Worm (Caenorhabditis elegans) whole organism, L1 larva: ENCODE measurements around the gene crn-3.

Source experiments
- C16A3.4 ChIP-seq: fragments of 150-350 bp; optimal IDR thresholded peaks from 2 replicates; lab custom pipeline; 2014; ENCODE audit warnings: missing biosample characterization, missing genetic modification characterization
- C34B4.2 ChIP-seq: sonication (generic microtip); optimal IDR thresholded peaks from 2 replicates; lab custom pipeline; 2017; ENCODE audit warnings: mild to moderate bottlenecking, missing genetic modification characterization, missing compliant biosample characterization
- F16B12.6 ChIP-seq: fragments of 150-350 bp; optimal IDR thresholded peaks from 2 replicates; lab custom pipeline; 2014; ENCODE audit warnings: missing biosample characterization, missing genetic modification characterization
- Y116A8C.19 ChIP-seq: sonication (generic microtip); optimal IDR thresholded peaks from 2 replicates; lab custom pipeline; 2016; ENCODE audit warnings: missing compliant biosample characterization, missing genetic modification characterization, borderline replicate concordance
- aha-1 ChIP-seq: fragments of 150-350 bp; optimal IDR thresholded peaks from 2 replicates; lab custom pipeline; 2014; ENCODE audit warnings: missing biosample characterization, missing genetic modification characterization
- alr-1 ChIP-seq: fragments of 200-800 bp; sonication (Bioruptor generic); optimal IDR thresholded peaks from 2 replicates; lab custom pipeline; 2018; ENCODE audit warnings: borderline replicate concordance, mild to moderate bottlenecking, missing genetic modification characterization, missing compliant biosample characterization
- blmp-1 ChIP-seq: fragments of 150-350 bp; optimal IDR thresholded peaks from 2 replicates; lab custom pipeline; 2014; ENCODE audit warnings: missing biosample characterization, missing genetic modification characterization
- ceh-63 ChIP-seq: fragments of 200-800 bp; sonication (Bioruptor generic); optimal IDR thresholded peaks from 2 replicates; lab custom pipeline; 2018; ENCODE audit warnings: mild to moderate bottlenecking, missing genetic modification characterization, missing compliant biosample characterization
- ceh-90 ChIP-seq: sonication (generic microtip); optimal IDR thresholded peaks from 2 replicates; lab custom pipeline; 2016; ENCODE audit warnings: missing genetic modification characterization, missing compliant biosample characterization
- ces-1 ChIP-seq: fragments of 150-350 bp; optimal IDR thresholded peaks from 2 replicates; lab custom pipeline; 2014; ENCODE audit warnings: missing biosample characterization, missing genetic modification reagents, missing genetic modification characterization
- dsc-1 ChIP-seq: sonication (generic microtip); optimal IDR thresholded peaks from 2 replicates; lab custom pipeline; 2016; ENCODE audit warnings: mild to moderate bottlenecking, missing genetic modification characterization, missing compliant biosample characterization
- efl-1 ChIP-seq, 4 experiments: fragments of 150-350 bp; optimal IDR thresholded peaks in 3 of 4; peaks in 1 of 4; 1 replicate in 1 of 4; 2 replicates in 3 of 4; lab custom pipeline; 2014; ENCODE audit warnings: missing biosample characterization in 2 of 4, missing genetic modification characterization in 2 of 4, missing genetic modification reagents in 2 of 4
- egl-13 ChIP-seq: sonication (generic microtip); optimal IDR thresholded peaks from 2 replicates; lab custom pipeline; 2016; ENCODE audit warnings: missing genotype, missing genetic modification reagents, missing genetic modification characterization, missing compliant biosample characterization
- egl-27 ChIP-seq, 2 experiments: fragments of 150-350 bp in 1 of 2; sonication (generic microtip); optimal IDR thresholded peaks; 3 replicates each; lab custom pipeline; 2017 to 2018; ENCODE audit warnings: missing biosample characterization in 2 of 2, missing genetic modification characterization in 2 of 2, missing genetic modification reagents in 2 of 2
- fkh-10 ChIP-seq: sonication (generic microtip); optimal IDR thresholded peaks from 2 replicates; lab custom pipeline; 2017; ENCODE audit warnings: missing biosample characterization, missing genetic modification reagents, missing genetic modification characterization
- fkh-8 ChIP-seq: sonication (generic microtip); optimal IDR thresholded peaks from 2 replicates; lab custom pipeline; 2016; ENCODE audit warnings: mild to moderate bottlenecking, missing genetic modification characterization, missing compliant biosample characterization
- fos-1 ChIP-seq: fragments of 150-350 bp; optimal IDR thresholded peaks from 2 replicates; lab custom pipeline; 2014; ENCODE audit warnings: missing biosample characterization, missing genetic modification characterization
- hlh-4 ChIP-seq: sonication (generic microtip); optimal IDR thresholded peaks from 2 replicates; lab custom pipeline; 2016; ENCODE audit warnings: mild to moderate bottlenecking, missing genetic modification characterization, missing compliant biosample characterization
- hpl-2 ChIP-seq: fragments of 150-350 bp; optimal IDR thresholded peaks from 2 replicates; lab custom pipeline; 2014; ENCODE audit warnings: missing biosample characterization, missing genetic modification reagents, missing genetic modification characterization
- irx-1 ChIP-seq: sonication (generic microtip); optimal IDR thresholded peaks from 2 replicates; lab custom pipeline; 2016; ENCODE audit warnings: missing genetic modification characterization, missing compliant biosample characterization
- isw-1 ChIP-seq: fragments of 200-800 bp; sonication (Bioruptor generic); IDR thresholded peaks from 2 replicates; pipeline ENCODE4 v1.3.6; 2022; ENCODE audit warnings: missing genetic modification characterization, missing compliant biosample characterization
- jun-1 ChIP-seq: fragments of 150-350 bp; optimal IDR thresholded peaks from 2 replicates; lab custom pipeline; 2014; ENCODE audit warnings: missing biosample characterization, missing genetic modification reagents, missing genetic modification characterization
- lin-13 ChIP-seq: fragments of 150-350 bp; optimal IDR thresholded peaks from 2 replicates; lab custom pipeline; 2014; ENCODE audit warnings: missing biosample characterization, missing genetic modification reagents, missing genetic modification characterization
- lin-14 ChIP-seq: fragments of 200-800 bp; sonication (Bioruptor generic); optimal IDR thresholded peaks from 2 replicates; lab custom pipeline; 2018; ENCODE audit warnings: mild to moderate bottlenecking, missing genetic modification characterization, moderate library complexity, missing compliant biosample characterization
- lin-35 ChIP-seq, 2 experiments: fragments of 150-350 bp; optimal IDR thresholded peaks; 2 replicates each; lab custom pipeline; 2014; ENCODE audit warnings: missing biosample characterization in 2 of 2, missing genetic modification characterization in 2 of 2, missing genetic modification reagents in 2 of 2
- lin-39 ChIP-seq: fragments of 150-350 bp; optimal IDR thresholded peaks from 2 replicates; lab custom pipeline; 2014; ENCODE audit warnings: missing biosample characterization, missing genetic modification reagents, missing genetic modification characterization
- lsy-2 ChIP-seq, 2 experiments: fragments of 150-350 bp; optimal IDR thresholded peaks; 2 replicates each; lab custom pipeline; 2014; ENCODE audit warnings: missing biosample characterization in 2 of 2, missing genetic modification characterization in 2 of 2
- mab-9 ChIP-seq: fragments of 200-800 bp; sonication (Bioruptor generic); IDR thresholded peaks from 2 replicates; pipeline ENCODE4 v1.3.6; 2022; ENCODE audit warnings: missing genetic modification reagents, missing genetic modification characterization, missing compliant biosample characterization
- mdl-1 ChIP-seq, 2 experiments: fragments of 150-350 bp; optimal IDR thresholded peaks; 2 replicates each; lab custom pipeline; 2014 to 2017; ENCODE audit warnings: missing biosample characterization in 2 of 2, missing genetic modification characterization in 2 of 2, inconsistent platforms in 1 of 2
- nhr-12 ChIP-seq: sonication (generic microtip); optimal IDR thresholded peaks from 2 replicates; lab custom pipeline; 2017; ENCODE audit warnings: missing biosample characterization, missing genetic modification characterization
- nhr-20 ChIP-seq: sonication (generic microtip); optimal IDR thresholded peaks from 2 replicates; lab custom pipeline; 2016; ENCODE audit warnings: mild to moderate bottlenecking, missing genetic modification characterization, missing compliant biosample characterization
- nhr-28 ChIP-seq: fragments of 150-350 bp; optimal IDR thresholded peaks from 2 replicates; lab custom pipeline; 2014; ENCODE audit warnings: missing biosample characterization, missing genetic modification characterization
- nhr-76 ChIP-seq: sonication (generic microtip); optimal IDR thresholded peaks from 2 replicates; lab custom pipeline; 2017; ENCODE audit warnings: missing biosample characterization, missing genetic modification characterization
- nhr-84 ChIP-seq: sonication (generic microtip); optimal IDR thresholded peaks from 2 replicates; lab custom pipeline; 2017; ENCODE audit warnings: missing biosample characterization, missing genetic modification characterization
- nhr-85 ChIP-seq: sonication (generic microtip); peaks from one replicate; lab custom pipeline; 2016; ENCODE audit warnings: missing genetic modification characterization, inconsistent platforms, missing compliant biosample characterization
- nhr-90 ChIP-seq: sonication (generic microtip); optimal IDR thresholded peaks from 2 replicates; lab custom pipeline; 2016; ENCODE audit warnings: mild to moderate bottlenecking, missing genetic modification characterization, missing compliant biosample characterization; ENCODE audit not compliant: poor library complexity
- rnt-1 ChIP-seq: sonication (generic microtip); optimal IDR thresholded peaks from 2 replicates; lab custom pipeline; 2016; ENCODE audit warnings: mild to moderate bottlenecking, missing genetic modification characterization, moderate library complexity, missing compliant biosample characterization
- skn-1 ChIP-seq: fragments of 150-350 bp; optimal IDR thresholded peaks from 2 replicates; lab custom pipeline; 2014; ENCODE audit warnings: missing biosample characterization, missing genetic modification characterization
- snpc-4 ChIP-seq: fragments of 150-350 bp; optimal IDR thresholded peaks from 2 replicates; lab custom pipeline; 2014; ENCODE audit warnings: missing biosample characterization, missing genetic modification characterization
- sox-4 ChIP-seq: sonication (generic microtip); optimal IDR thresholded peaks from 2 replicates; lab custom pipeline; 2016; ENCODE audit warnings: missing genetic modification characterization, missing compliant biosample characterization
- sptf-1 ChIP-seq: fragments of 150-350 bp; optimal IDR thresholded peaks from 2 replicates; lab custom pipeline; 2014; ENCODE audit warnings: missing biosample characterization, missing genetic modification characterization
- sup-37 ChIP-seq: fragments of 200-800 bp; sonication (Bioruptor generic); optimal IDR thresholded peaks from 2 replicates; lab custom pipeline; 2018; ENCODE audit warnings: mild to moderate bottlenecking, missing genetic modification characterization, missing compliant biosample characterization
- swsn-7 ChIP-seq: sonication (generic microtip); optimal IDR thresholded peaks from 2 replicates; lab custom pipeline; 2016; ENCODE audit warnings: missing genetic modification characterization, missing compliant biosample characterization
- unc-30 ChIP-seq: sonication (generic microtip); optimal IDR thresholded peaks from 2 replicates; lab custom pipeline; 2017; ENCODE audit warnings: missing biosample characterization, missing genetic modification characterization
- unc-98 ChIP-seq: fragments of 200-800 bp; sonication (Bioruptor generic); IDR thresholded peaks from 2 replicates; pipeline ENCODE4 v1.3.6; 2022; ENCODE audit warnings: missing genetic modification characterization, missing compliant biosample characterization
- vab-15 ChIP-seq: sonication (generic microtip); optimal IDR thresholded peaks from 2 replicates; lab custom pipeline; 2017; ENCODE audit warnings: missing genotype, mild to moderate bottlenecking, missing genetic modification characterization, missing compliant biosample characterization
- zag-1 ChIP-seq: fragments of 150-350 bp; optimal IDR thresholded peaks from 2 replicates; lab custom pipeline; 2014; ENCODE audit warnings: missing biosample characterization, missing genetic modification characterization

Gene crn-3

DNA sequence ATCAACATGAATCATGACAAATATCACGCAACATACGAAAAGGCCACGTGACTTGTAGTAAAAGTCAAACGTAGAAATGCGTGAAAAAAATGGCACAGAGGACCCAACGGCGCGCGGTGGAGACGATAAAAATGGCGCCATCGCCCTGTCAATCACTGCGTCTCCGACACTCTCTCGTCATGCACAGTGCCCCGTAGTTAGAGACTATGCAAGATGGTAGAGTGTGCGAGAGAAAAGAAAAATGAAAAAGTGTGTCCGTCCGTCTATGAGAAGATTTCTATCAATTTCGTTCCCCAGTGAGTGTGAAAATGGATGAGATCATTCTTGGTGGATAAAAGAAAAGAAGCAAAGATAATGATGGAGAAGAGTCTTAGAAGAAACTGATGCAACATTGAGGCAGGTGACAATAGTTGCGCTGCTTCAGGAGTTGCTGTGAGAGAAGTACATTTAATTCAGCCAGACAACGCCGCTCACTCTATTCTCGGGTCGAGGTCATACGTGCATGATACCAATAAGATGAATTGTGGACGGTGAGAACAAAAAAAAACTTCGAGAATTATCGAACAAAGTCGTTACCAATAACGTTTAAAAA, 32.3 kb upstream of the crn-3 start (continued):
- TF ChIP-seq lin-14 (GFP tag; lab: Kevin White, UChicago) (peak; percentile 89), fkh-10 (GFP tag; lab: Kevin White, UChicago) (no peak)

DNA sequence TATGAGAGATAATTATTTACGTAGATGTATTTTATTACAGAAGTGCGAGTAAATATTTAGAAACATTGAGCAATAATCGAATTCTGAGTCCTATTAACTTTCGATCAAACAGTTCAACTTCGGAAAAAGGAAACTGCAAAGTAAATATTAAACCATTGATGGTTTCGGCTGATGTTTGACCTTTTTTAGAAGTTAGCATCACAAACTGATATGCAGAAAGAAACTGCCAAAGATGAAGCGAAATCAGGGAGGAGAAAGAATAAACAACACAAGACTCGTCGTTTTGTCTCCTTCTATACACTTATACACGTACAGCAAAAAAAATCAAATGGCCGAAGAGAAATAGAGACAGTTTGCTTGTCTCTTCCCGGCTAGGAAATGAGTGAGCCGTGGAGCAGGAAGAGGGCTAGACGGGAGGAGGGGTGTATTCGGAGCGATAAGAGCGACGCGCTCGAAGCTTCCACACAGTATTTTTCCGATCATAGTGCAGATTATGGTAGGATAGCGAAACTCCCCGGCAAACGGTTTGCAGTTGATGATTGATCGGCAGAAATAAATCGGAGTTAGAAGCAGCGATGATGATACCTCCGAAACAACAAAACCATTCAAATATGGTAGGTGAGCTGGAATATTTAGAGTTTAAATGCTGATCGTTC, 31.2 kb upstream of the crn-3 start:
- peak in 1 of 2 experiments; percentile 5 for TF ChIP-seq efl-1 (optimal IDR thresholded peaks at IDR 0.05; lab: Kevin White, UChicago)
- peak in 1 of 2 experiments; percentile 91 for TF ChIP-seq efl-1 (GFP tag; optimal IDR thresholded peaks at IDR 0.05 in 1 of 2; lab: Kevin White, UChicago)
- TF ChIP-seq lin-13 (GFP tag; lab: Kevin White, UChicago) = no peak
- TF ChIP-seq rnt-1 (tag; lab: Kevin White, UChicago) = peak; percentile 22
- no peak for TF ChIP-seq irx-1 (tag; lab: Kevin White, UChicago)
- no peak for TF ChIP-seq sptf-1 (tag; lab: Kevin White, UChicago)
- peak; percentile 12 for TF ChIP-seq jun-1
- TF ChIP-seq nhr-90 = no peak
- TF ChIP-seq lsy-2 (tag; optimal IDR thresholded peaks at IDR 0.05; lab: Kevin White, UChicago) = peak in 1 of 2 experiments; percentile 27
- TF ChIP-seq, all 84 proteins: peak for 4

- TF ChIP-seq fos-1 (peak; percentile 15), dsc-1 (tag; lab: Kevin White, UChicago) (no peak), snpc-4 (tag; lab: Kevin White, UChicago) (peak; percentile 26), sup-37 (no peak), isw-1 (GFP tag; lab: Robert Waterston, UW) (no peak), aha-1 (tag; lab: Kevin White, UChicago) (no peak), unc-98 (GFP tag; lab: Robert Waterston, UW) (no peak), nhr-85 (tag; lab: Kevin White, UChicago) (peak; percentile 97), C16A3.4 (tag; lab: Kevin White, UChicago) (peak; percentile 51), C34B4.2 (tag; lab: Kevin White, UChicago) (no peak), Y116A8C.19 (tag; lab: Kevin White, UChicago) (no peak), nhr-28 (tag; lab: Kevin White, UChicago) (no peak), F16B12.6 (no peak), alr-1 (tag; lab: Kevin White, UChicago) (no peak), irx-1 (tag; lab: Kevin White, UChicago) (peak; percentile 53), unc-30 (no peak), hlh-4 (tag; lab: Kevin White, UChicago) (no peak), ceh-90 (tag; lab: Kevin White, UChicago) (no peak), hpl-2 (no peak), egl-27 (tag; optimal IDR thresholded peaks at IDR 0.05; lab: Kevin White, UChicago) (no peak), nhr-12 (no peak), sox-4 (tag; lab: Kevin White, UChicago) (no peak), ceh-63 (no peak), fkh-8 (tag; lab: Kevin White, UChicago) (peak; percentile 8), blmp-1 (tag; lab: Kevin White, UChicago) (peak; percentile 79), egl-13 (tag; lab: Kevin White, UChicago) (no peak), nhr-76 (tag; lab: Kevin White, UChicago) (no peak), lsy-2 (tag; optimal IDR thresholded peaks at IDR 0.05; lab: Kevin White, UChicago) (peak; percentile 41 to 67), nhr-84 (tag; lab: Kevin White, UChicago) (no peak), nhr-20 (tag; lab: Kevin White, UChicago) (peak; percentile 85), vab-15 (no peak), lin-14 (GFP tag; lab: Kevin White, UChicago) (peak; percentile 79), mab-9 (GFP tag; lab: Robert Waterston, UW) (no peak), ces-1 (GFP tag; lab: Kevin White, UChicago) (no peak), swsn-7 (peak; percentile 37), skn-1 (tag; lab: Kevin White, UChicago) (peak; percentile 73), zag-1 (no peak), mdl-1 (tag; optimal IDR thresholded peaks at IDR 0.05; lab: Kevin White, UChicago) (peak in 1 of 2 experiments; percentile 47), lin-39 (no peak), lin-35 (GFP tag; optimal IDR thresholded peaks at IDR 0.05; lab: Kevin White, UChicago) (peak; percentile 30 to 77), rnt-1 (tag; lab: Kevin White, UChicago) (peak; percentile 13)
Observed at ce11 chrII:10557206-10557574, 30.7 kb upstream of the crn-3 start.
